Fruit fly (Drosophila melanogaster): ENCODE results near the gene CG13643.
A peak's percentile ranks its signal among the peaks of the same experiment; 100 is the strongest.

CG13643 gene

dm6 chr3R:24893320-24893955 is 12.4 kb downstream of the CG13643 start (continued):
- TF ChIP-seq trh (GFP tag; optimal IDR thresholded peaks at IDR 0.05) = no peak
- peak; percentile 66; the same call in 2 of the 3 replicates for TF ChIP-seq zfh1 (GFP tag; IDR thresholded peaks at IDR 0.05)
- TF ChIP-seq CG11398 (GFP tag; optimal IDR thresholded peaks at IDR 0.05) = no peak
- no peak for TF ChIP-seq CG3995 (GFP tag; optimal IDR thresholded peaks at IDR 0.05)
- TF ChIP-seq CG30403 (GFP tag; optimal IDR thresholded peaks at IDR 0.05) = peak; percentile 85
- TF ChIP-seq CG4730 (GFP tag; IDR thresholded peaks at IDR 0.05) = peak; percentile 64
- peak; percentile 62 for TF ChIP-seq CG14441 (GFP tag; IDR thresholded peaks at IDR 0.05)
- no peak for TF ChIP-seq Rx (GFP tag; IDR thresholded peaks at IDR 0.05)
- peak; percentile 73 for TF ChIP-seq CG30020 (tag; optimal IDR thresholded peaks at IDR 0.05)
- no peak for TF ChIP-seq fru (optimal IDR thresholded peaks at IDR 0.05)
- TF ChIP-seq lbe (GFP tag; optimal IDR thresholded peaks at IDR 0.05) = peak; percentile 46
- TF ChIP-seq CG17829 (tag; optimal IDR thresholded peaks at IDR 0.05) = peak; percentile 95
- TF ChIP-seq slou (GFP tag; optimal IDR thresholded peaks at IDR 0.05) = no peak
- TF ChIP-seq pho (GFP tag; optimal IDR thresholded peaks at IDR 0.05) = no peak
- peak; percentile 63 for TF ChIP-seq zen (tag; optimal IDR thresholded peaks at IDR 0.05)
- no peak for TF ChIP-seq Bgb (GFP tag; IDR thresholded peaks at IDR 0.05; ENCODE audit: partially characterized antibody)
- TF ChIP-seq Ravus (GFP tag; IDR thresholded peaks at IDR 0.05) = peak; percentile 17
- no peak for TF ChIP-seq Dip2 (GFP tag; IDR thresholded peaks at IDR 0.05)
- TF ChIP-seq CG10209 (GFP tag; optimal IDR thresholded peaks at IDR 0.05) = peak; percentile 78
- TF ChIP-seq CG14710 (tag; optimal IDR thresholded peaks at IDR 0.05) = peak; percentile 94
- no peak for TF ChIP-seq Mad (GFP tag; optimal IDR thresholded peaks at IDR 0.05)
- 0 out of 2 replicates have a peak, but pooled peaks have one; percentile 19 for TF ChIP-seq CG8765 (GFP tag; IDR thresholded peaks at IDR 0.05)
- 0 out of 2 replicates have a peak, but pooled peaks have one; percentile 2 for TF ChIP-seq CG1024 (GFP tag; IDR thresholded peaks at IDR 0.05)
- peak; percentile 54 for TF ChIP-seq CG18476 (GFP tag; optimal IDR thresholded peaks at IDR 0.05)
- TF ChIP-seq scrt (GFP tag; optimal IDR thresholded peaks at IDR 0.05) = peak; percentile 64
- peak; percentile 40 for TF ChIP-seq MTF-1 (GFP tag; optimal IDR thresholded peaks at IDR 0.05; ENCODE audit: borderline replicate concordance)
- TF ChIP-seq cad (GFP tag; optimal IDR thresholded peaks at IDR 0.05) = no peak
- TF ChIP-seq CG4707 (GFP tag; optimal IDR thresholded peaks at IDR 0.05) = no peak
- no peak for TF ChIP-seq repo (GFP tag; optimal IDR thresholded peaks at IDR 0.05)
- peak; percentile 18 for TF ChIP-seq CG2120 (GFP tag; optimal IDR thresholded peaks at IDR 0.05)
- TF ChIP-seq CG8944 (GFP tag; optimal IDR thresholded peaks at IDR 0.05) = no peak
- peak; percentile 93 for TF ChIP-seq CG2678 (tag; optimal IDR thresholded peaks at IDR 0.05)
- no peak for TF ChIP-seq sna (GFP tag; IDR thresholded peaks at IDR 0.05; ENCODE audit: partially characterized antibody)
- peak; percentile 35; the same call in 1 of the 2 replicates for TF ChIP-seq peb (GFP tag; IDR thresholded peaks at IDR 0.05)
- no peak for TF ChIP-seq HLHmδ (GFP tag; optimal IDR thresholded peaks at IDR 0.05)
- TF ChIP-seq CG13424 (tag; optimal IDR thresholded peaks at IDR 0.05) = peak; percentile 88
- peak; percentile 84 for TF ChIP-seq CG32767 (GFP tag; IDR thresholded peaks at IDR 0.05)
- TF ChIP-seq CG8359 (GFP tag; optimal IDR thresholded peaks at IDR 0.05; ENCODE audit: borderline replicate concordance) = peak; percentile 58
- TF ChIP-seq CG6791 (GFP tag; IDR thresholded peaks at IDR 0.05; ENCODE audit: partially characterized antibody) = no peak
- no peak for TF ChIP-seq sr (GFP tag; IDR thresholded peaks at IDR 0.05)
- no peak for TF ChIP-seq CG42726 (GFP tag; IDR thresholded peaks at IDR 0.05; ENCODE audit: partially characterized antibody)
- TF ChIP-seq CG12071 (GFP tag; optimal IDR thresholded peaks at IDR 0.05) = no peak
- TF ChIP-seq CG10565 (GFP tag; optimal IDR thresholded peaks at IDR 0.05) = no peak
- TF ChIP-seq CG1647 (GFP tag; optimal IDR thresholded peaks at IDR 0.05) = no peak
- no peak for TF ChIP-seq Gug (GFP tag; IDR thresholded peaks at IDR 0.05)
- TF ChIP-seq salm (tag; optimal IDR thresholded peaks at IDR 0.05) = peak; percentile 79
- no peak for TF ChIP-seq gro (GFP tag; optimal IDR thresholded peaks at IDR 0.05)
- TF ChIP-seq sug (tag; optimal IDR thresholded peaks at IDR 0.05) = no peak
- peak; percentile 28; the same call in 1 of the 3 replicates for TF ChIP-seq H15 (GFP tag; IDR thresholded peaks at IDR 0.05)
- no peak for TF ChIP-seq CG13624 (GFP tag; optimal IDR thresholded peaks at IDR 0.05)
